Worm (Caenorhabditis elegans) whole organism, late embryonic: ENCODE results near the gene F59E11.6.

ENCODE experiments used
- C08G9.2 ChIP-seq: sonication (generic microtip); optimal IDR thresholded peaks from 2 replicates; lab custom pipeline; 2016; ENCODE audit warnings: mild to moderate bottlenecking, missing genetic modification characterization, moderate library complexity, missing compliant biosample characterization
- K02D7.2 ChIP-seq: sonication (generic microtip); optimal IDR thresholded peaks from 2 replicates; lab custom pipeline; 2017; ENCODE audit warnings: mild to moderate bottlenecking, missing genetic modification characterization, missing compliant biosample characterization
- K09A11.1 ChIP-seq: sonication (generic microtip); optimal IDR thresholded peaks from 2 replicates; lab custom pipeline; 2017; ENCODE audit warnings: antibody characterized with exemption, mild to moderate bottlenecking, missing genetic modification characterization, missing compliant biosample characterization; ENCODE audit not compliant: insufficient read depth
- T23F11.4 ChIP-seq: fragments of 200-800 bp; sonication (Bioruptor generic); optimal IDR thresholded peaks from 2 replicates; lab custom pipeline; 2018; ENCODE audit warnings: mild to moderate bottlenecking, missing genetic modification characterization, missing compliant biosample characterization
- Y22D7AL.16 ChIP-seq: sonication (generic microtip); optimal IDR thresholded peaks from 2 replicates; lab custom pipeline; 2016; ENCODE audit warnings: missing genetic modification characterization, missing compliant biosample characterization
- ceh-2 ChIP-seq: sonication (generic microtip); optimal IDR thresholded peaks from 2 replicates; lab custom pipeline; 2016; ENCODE audit warnings: missing genotype, missing genetic modification characterization, missing compliant biosample characterization
- ceh-22 ChIP-seq: sonication (generic microtip); optimal IDR thresholded peaks from 2 replicates; lab custom pipeline; 2017; ENCODE audit warnings: missing biosample characterization, missing genetic modification characterization
- ceh-31 ChIP-seq: sonication (generic microtip); optimal IDR thresholded peaks from 2 replicates; lab custom pipeline; 2016; ENCODE audit warnings: missing genetic modification characterization, missing compliant biosample characterization
- ceh-34 ChIP-seq: sonication (generic microtip); optimal IDR thresholded peaks from 2 replicates; lab custom pipeline; 2016; ENCODE audit warnings: mild to moderate bottlenecking, missing genetic modification characterization, missing compliant biosample characterization
- ceh-45 ChIP-seq: fragments of 200-800 bp; sonication (Bioruptor generic); IDR thresholded peaks from 2 replicates; pipeline ENCODE4 v1.3.6; 2022; ENCODE audit warnings: missing genetic modification reagents, missing genetic modification characterization, missing compliant biosample characterization
- ceh-6 ChIP-seq: fragments of 200-800 bp; sonication (Bioruptor generic); optimal IDR thresholded peaks from 2 replicates; lab custom pipeline; 2018; ENCODE audit warnings: mild to moderate bottlenecking, missing genetic modification characterization, missing compliant biosample characterization
- dve-1 ChIP-seq: sonication (generic microtip); optimal IDR thresholded peaks from 2 replicates; lab custom pipeline; 2017; ENCODE audit warnings: antibody characterized with exemption, mild to moderate bottlenecking, missing genetic modification characterization, missing compliant biosample characterization
- elt-2 ChIP-seq: sonication (generic microtip); optimal IDR thresholded peaks from 2 replicates; lab custom pipeline; 2016; ENCODE audit warnings: missing genetic modification reagents, missing genetic modification characterization, missing compliant biosample characterization
- fax-1 ChIP-seq: sonication (generic microtip); optimal IDR thresholded peaks from 2 replicates; lab custom pipeline; 2016; ENCODE audit warnings: missing genotype, missing genetic modification characterization, missing compliant biosample characterization
- fkh-10 ChIP-seq: fragments of 150-350 bp; optimal IDR thresholded peaks from 2 replicates; lab custom pipeline; 2014; ENCODE audit warnings: missing biosample characterization, missing genetic modification reagents, missing genetic modification characterization
- fkh-6 ChIP-seq: sonication (generic microtip); optimal IDR thresholded peaks from 2 replicates; lab custom pipeline; 2016; ENCODE audit warnings: missing genetic modification characterization, missing compliant biosample characterization
- hlh-13 ChIP-seq: fragments of 200-800 bp; sonication (Bioruptor generic); optimal IDR thresholded peaks from 2 replicates; lab custom pipeline; 2018; ENCODE audit warnings: mild to moderate bottlenecking, missing genetic modification characterization, missing compliant biosample characterization
- hlh-15 ChIP-seq: sonication (generic microtip); optimal IDR thresholded peaks from 2 replicates; lab custom pipeline; 2016; ENCODE audit warnings: missing genetic modification characterization, missing compliant biosample characterization
- hlh-6 ChIP-seq: sonication (generic microtip); optimal IDR thresholded peaks from 2 replicates; lab custom pipeline; 2016; ENCODE audit warnings: missing genotype, missing genetic modification characterization, missing compliant biosample characterization
- hlh-8 ChIP-seq: sonication (generic microtip); optimal IDR thresholded peaks from 2 replicates; lab custom pipeline; 2016; ENCODE audit warnings: missing genotype, missing genetic modification characterization, missing compliant biosample characterization
- mec-3 ChIP-seq: sonication (generic microtip); optimal IDR thresholded peaks from 2 replicates; lab custom pipeline; 2016; ENCODE audit warnings: borderline replicate concordance, missing genetic modification characterization, missing compliant biosample characterization
- nfya-1 ChIP-seq: sonication (generic microtip); optimal IDR thresholded peaks from 2 replicates; lab custom pipeline; 2017; ENCODE audit warnings: missing genetic modification characterization, mild to moderate bottlenecking, missing compliant biosample characterization, antibody characterized with exemption, moderate library complexity
- npax-4 ChIP-seq: sonication (generic microtip); optimal IDR thresholded peaks from 2 replicates; lab custom pipeline; 2016; ENCODE audit warnings: missing genetic modification characterization, missing compliant biosample characterization
- odd-2 ChIP-seq: sonication (generic microtip); optimal IDR thresholded peaks from 2 replicates; lab custom pipeline; 2017; ENCODE audit warnings: antibody characterized with exemption, mild to moderate bottlenecking, missing genetic modification characterization, missing compliant biosample characterization
- pag-3 ChIP-seq: sonication (generic microtip); optimal IDR thresholded peaks from 2 replicates; lab custom pipeline; 2016; ENCODE audit warnings: missing compliant biosample characterization, missing genetic modification characterization, borderline replicate concordance
- pax-1 ChIP-seq: fragments of 150-350 bp; optimal IDR thresholded peaks from 2 replicates; lab custom pipeline; 2014; ENCODE audit warnings: missing biosample characterization, missing genetic modification characterization
- pha-2 ChIP-seq: sonication (generic microtip); optimal IDR thresholded peaks from 2 replicates; lab custom pipeline; 2017; ENCODE audit warnings: mild to moderate bottlenecking, missing genetic modification characterization, missing compliant biosample characterization
- pha-4 ChIP-seq: fragments of 150-350 bp; optimal IDR thresholded peaks from 2 replicates; lab custom pipeline; 2018; ENCODE audit warnings: missing biosample characterization, missing genetic modification reagents, missing genetic modification characterization
- pros-1 ChIP-seq: fragments of 150-350 bp; optimal IDR thresholded peaks from 2 replicates; lab custom pipeline; 2014; ENCODE audit warnings: missing biosample characterization, missing genetic modification reagents, missing genetic modification characterization
- rnt-1 ChIP-seq: sonication (generic microtip); optimal IDR thresholded peaks from 2 replicates; lab custom pipeline; 2016; ENCODE audit warnings: missing genetic modification characterization, missing compliant biosample characterization
- sdc-2 ChIP-seq: sonication (generic microtip); optimal IDR thresholded peaks from 2 replicates; lab custom pipeline; 2016; ENCODE audit warnings: missing genotype, missing genetic modification characterization, missing compliant biosample characterization
- sox-2 ChIP-seq: fragments of 200-800 bp; sonication (Bioruptor generic); IDR thresholded peaks from 2 replicates; pipeline ENCODE4 v1.3.6; 2022; ENCODE audit warnings: missing genetic modification reagents, missing genetic modification characterization, missing compliant biosample characterization
- syd-9 ChIP-seq: sonication (generic microtip); optimal IDR thresholded peaks from 2 replicates; lab custom pipeline; 2016; ENCODE audit warnings: mild to moderate bottlenecking, missing genetic modification characterization, moderate library complexity, missing compliant biosample characterization
- ttx-3 ChIP-seq: sonication (generic microtip); optimal IDR thresholded peaks from 2 replicates; lab custom pipeline; 2016; ENCODE audit warnings: missing genetic modification reagents, missing genetic modification characterization, missing compliant biosample characterization
- unc-3 ChIP-seq, 2 experiments: fragments of 200-800 bp in 1 of 2; sonication (Bioruptor generic) in 1 of 2; sonication (generic microtip) in 1 of 2; conservative IDR thresholded peaks in 1 of 2; optimal IDR thresholded peaks in 1 of 2; 2 replicates each; pipeline versions ENCODE4 v1.3.6 to Lab custom; 2016 to 2022; ENCODE audit warnings: missing compliant biosample characterization in 2 of 2, missing genetic modification characterization in 2 of 2, missing genetic modification reagents in 1 of 2
- unc-42 ChIP-seq: sonication (generic microtip); optimal IDR thresholded peaks from 2 replicates; lab custom pipeline; 2016; ENCODE audit warnings: missing genotype, missing genetic modification characterization, missing compliant biosample characterization
- unc-55 ChIP-seq: sonication (generic microtip); optimal IDR thresholded peaks from 2 replicates; lab custom pipeline; 2017; ENCODE audit warnings: missing biosample characterization, missing genetic modification reagents, missing genetic modification characterization
- unc-86 ChIP-seq: sonication (generic microtip); optimal IDR thresholded peaks from 2 replicates; lab custom pipeline; 2016; ENCODE audit warnings: missing genetic modification characterization, missing compliant biosample characterization
- zip-5 ChIP-seq: sonication (generic microtip); optimal IDR thresholded peaks from 2 replicates; lab custom pipeline; 2016; ENCODE audit warnings: missing genetic modification characterization, missing compliant biosample characterization

F59E11.6 gene

ce11 chrV:8972271-8972670 lies 19.3 kb upstream of the F59E11.6 start, which contains the start of gene nhr-195:
Gene nhr-195, minus strand, starts transcription at chrV:8972371.
- TF ChIP-seq unc-3 (GFP tag; conservative IDR thresholded peaks at IDR 0.05; lab: Robert Waterston, UW) (no peak), unc-3 (tag; optimal IDR thresholded peaks at IDR 0.05; lab: Kevin White, UChicago) (no peak), unc-55 (GFP tag; lab: Kevin White, UChicago) (no peak), ceh-45 (no peak), nfya-1 (tag; lab: Kevin White, UChicago) (no peak), pha-2 (no peak)

- TF ChIP-seq sox-2 = no peak
- no peak for TF ChIP-seq dve-1 (tag; lab: Kevin White, UChicago)
- no peak for TF ChIP-seq K02D7.2 (tag; lab: Kevin White, UChicago)
- TF ChIP-seq ttx-3 = no peak
- no peak for TF ChIP-seq pros-1 (tag; lab: Kevin White, UChicago)
- TF ChIP-seq fkh-10 (GFP tag; lab: Kevin White, UChicago) = no peak
- TF ChIP-seq ceh-31 (tag; lab: Kevin White, UChicago) = no peak
- no peak for TF ChIP-seq K09A11.1 (tag; lab: Kevin White, UChicago)
- no peak for TF ChIP-seq hlh-8
- TF ChIP-seq unc-86 (tag; lab: Kevin White, UChicago) = no peak
- no peak for TF ChIP-seq pha-4 (tag; lab: Kevin White, UChicago)
- TF ChIP-seq ceh-2 = no peak
- TF ChIP-seq unc-55 (GFP tag; lab: Kevin White, UChicago) = no peak
- TF ChIP-seq hlh-6 (tag; lab: Kevin White, UChicago) = no peak
- TF ChIP-seq ceh-34 = no peak
- TF ChIP-seq sdc-2 = no peak
- no peak for TF ChIP-seq pag-3 (tag; lab: Kevin White, UChicago)
Observed at ce11 chrV:8974889-8975422, 16.6 kb upstream of the F59E11.6 start, which contains the start of gene nhr-143. Gene nhr-143, minus strand, starts transcription at chrV:8974939.

ce11 chrV:8977895-8978294 lies 13.7 kb upstream of the F59E11.6 start:
- TF ChIP-seq fkh-6 (no peak), sdc-2 (no peak), sox-2 (no peak), pag-3 (tag; lab: Kevin White, UChicago) (no peak), ceh-22 (tag; lab: Kevin White, UChicago) (no peak), ceh-6 (no peak), npax-4 (tag; lab: Kevin White, UChicago) (no peak), syd-9 (tag; lab: Kevin White, UChicago) (no peak), T23F11.4 (GFP tag; lab: Kevin White, UChicago) (no peak), pha-2 (no peak), dve-1 (tag; lab: Kevin White, UChicago) (no peak)
- TF ChIP-seq, all 69 proteins: peak for 0

- TF ChIP-seq unc-3 (GFP tag; conservative IDR thresholded peaks at IDR 0.05; lab: Robert Waterston, UW) (no peak), unc-3 (tag; optimal IDR thresholded peaks at IDR 0.05; lab: Kevin White, UChicago) (no peak), T23F11.4 (GFP tag; lab: Kevin White, UChicago) (no peak), sdc-2 (no peak), zip-5 (tag; lab: Kevin White, UChicago) (no peak), hlh-13 (no peak), odd-2 (tag; lab: Kevin White, UChicago) (no peak), C08G9.2 (tag; lab: Kevin White, UChicago) (no peak), rnt-1 (tag; lab: Kevin White, UChicago) (no peak), elt-2 (tag; lab: Kevin White, UChicago) (no peak), pax-1 (no peak), fax-1 (no peak), mec-3 (tag; lab: Kevin White, UChicago) (no peak), unc-42 (tag; lab: Kevin White, UChicago) (no peak), ttx-3 (no peak), dve-1 (tag; lab: Kevin White, UChicago) (no peak), hlh-15 (tag; lab: Kevin White, UChicago) (no peak), fkh-6 (no peak), Y22D7AL.16 (tag; lab: Kevin White, UChicago) (no peak)
Observed at ce11 chrV:8980845-8981244, 10.7 kb upstream of the F59E11.6 start, which contains the start of gene str-84. Gene str-84, minus strand, starts transcription at chrV:8980945.
